Worm (Caenorhabditis elegans) whole organism, L2 larva: Measurements from ENCODE around the gene elks-1.

Experiments used
- F13H6.1 ChIP-seq: sonication (generic microtip); optimal IDR thresholded peaks from 2 replicates; lab custom pipeline; 2016; ENCODE audit warnings: missing genetic modification characterization, missing compliant biosample characterization
- R02D3.7 ChIP-seq: fragments of 150-350 bp; optimal IDR thresholded peaks from 2 replicates; lab custom pipeline; 2014; ENCODE audit warnings: missing biosample characterization, missing genetic modification characterization
- Y55F3AM.14 ChIP-seq: fragments of 200-800 bp; sonication (Bioruptor generic); optimal IDR thresholded peaks from 2 replicates; lab custom pipeline; 2018; ENCODE audit warnings: mild to moderate bottlenecking, missing genetic modification characterization, missing compliant biosample characterization
- aly-2 ChIP-seq: fragments of 150-350 bp; optimal IDR thresholded peaks from 2 replicates; lab custom pipeline; 2014; ENCODE audit warnings: missing biosample characterization, missing genetic modification characterization
- ama-1 ChIP-seq: fragments of 150-350 bp; optimal IDR thresholded peaks from 2 replicates; lab custom pipeline; 2018; ENCODE audit warnings: inconsistent platforms
- blmp-1 ChIP-seq: sonication (generic microtip); optimal IDR thresholded peaks from 2 replicates; lab custom pipeline; 2017; ENCODE audit warnings: missing genetic modification characterization, mild to moderate bottlenecking, missing compliant biosample characterization, antibody characterized with exemption, moderate library complexity; ENCODE audit not compliant: insufficient read depth
- ceh-16 ChIP-seq: fragments of 150-350 bp; optimal IDR thresholded peaks from 2 replicates; lab custom pipeline; 2014; ENCODE audit warnings: missing biosample characterization, missing genetic modification characterization
- ceh-82 ChIP-seq: fragments of 150-350 bp; optimal IDR thresholded peaks from 2 replicates; lab custom pipeline; 2014; ENCODE audit warnings: missing biosample characterization, missing genetic modification characterization
- dmd-4 ChIP-seq: sonication (generic microtip); optimal IDR thresholded peaks from 2 replicates; lab custom pipeline; 2017; ENCODE audit warnings: missing biosample characterization, missing genetic modification characterization
- egl-27 ChIP-seq: sonication (generic microtip); optimal IDR thresholded peaks from 3 replicates; lab custom pipeline; 2017; ENCODE audit warnings: missing biosample characterization, missing genetic modification reagents, missing genetic modification characterization
- elt-1 ChIP-seq: fragments of 150-350 bp; optimal IDR thresholded peaks from 2 replicates; lab custom pipeline; 2014; ENCODE audit warnings: missing biosample characterization, missing genetic modification characterization
- elt-3 ChIP-seq: sonication (generic microtip); optimal IDR thresholded peaks from 2 replicates; lab custom pipeline; 2017; ENCODE audit warnings: missing biosample characterization, missing genetic modification characterization
- gmeb-1 ChIP-seq: fragments of 150-350 bp; optimal IDR thresholded peaks from 2 replicates; lab custom pipeline; 2014; ENCODE audit warnings: missing biosample characterization, missing genetic modification characterization
- lin-11 ChIP-seq: fragments of 150-350 bp; sonication (generic microtip); optimal IDR thresholded peaks from 2 replicates; lab custom pipeline; 2014; ENCODE audit warnings: missing biosample characterization, missing genetic modification characterization, inconsistent platforms, mixed read lengths
- mab-5 ChIP-seq: fragments of 150-350 bp; optimal IDR thresholded peaks from 2 replicates; lab custom pipeline; 2014; ENCODE audit warnings: missing biosample characterization, missing genetic modification characterization
- mbf-1 ChIP-seq: sonication (generic microtip); optimal IDR thresholded peaks from 2 replicates; lab custom pipeline; 2017; ENCODE audit warnings: missing biosample characterization, missing genetic modification characterization
- mdl-1 ChIP-seq, 2 experiments: fragments of 150-350 bp in 1 of 2; sonication (generic microtip) in 1 of 2; optimal IDR thresholded peaks; 2 replicates each; lab custom pipeline; 2017; ENCODE audit warnings: missing biosample characterization in 2 of 2, missing genetic modification characterization in 2 of 2
- nhr-10 ChIP-seq: sonication (generic microtip); optimal IDR thresholded peaks from 2 replicates; lab custom pipeline; 2017; ENCODE audit warnings: missing biosample characterization, missing genetic modification characterization
- nhr-11 ChIP-seq: fragments of 150-350 bp; optimal IDR thresholded peaks from 2 replicates; lab custom pipeline; 2014; ENCODE audit warnings: missing biosample characterization, missing genetic modification characterization
- nhr-12 ChIP-seq: fragments of 150-350 bp; optimal IDR thresholded peaks from 2 replicates; lab custom pipeline; 2014; ENCODE audit warnings: missing biosample characterization, missing genetic modification characterization
- nhr-129 ChIP-seq: fragments of 150-350 bp; optimal IDR thresholded peaks from 2 replicates; lab custom pipeline; 2014; ENCODE audit warnings: missing biosample characterization, missing genetic modification characterization
- nhr-21 ChIP-seq: fragments of 150-350 bp; optimal IDR thresholded peaks from 2 replicates; lab custom pipeline; 2014; ENCODE audit warnings: missing biosample characterization, missing genetic modification characterization
- nhr-237 ChIP-seq: fragments of 150-350 bp; optimal IDR thresholded peaks from 2 replicates; lab custom pipeline; 2014; ENCODE audit warnings: missing biosample characterization, missing genetic modification characterization
- nhr-77 ChIP-seq: fragments of 150-350 bp; optimal IDR thresholded peaks from 2 replicates; lab custom pipeline; 2014; ENCODE audit warnings: missing biosample characterization, missing genetic modification characterization
- peb-1 ChIP-seq: fragments of 150-350 bp; optimal IDR thresholded peaks from 2 replicates; lab custom pipeline; 2014; ENCODE audit warnings: missing biosample characterization, missing genetic modification characterization
- skn-1 ChIP-seq: sonication (generic microtip); optimal IDR thresholded peaks from 2 replicates; lab custom pipeline; 2017; ENCODE audit warnings: missing biosample characterization, missing genetic modification characterization
- sma-9 ChIP-seq, 2 experiments: fragments of 150-350 bp in 1 of 2; sonication (generic microtip) in 1 of 2; optimal IDR thresholded peaks; 2 replicates each; lab custom pipeline; 2014 to 2016; ENCODE audit warnings: missing genetic modification characterization in 2 of 2, mild to moderate bottlenecking in 1 of 2, missing biosample characterization in 1 of 2, missing compliant biosample characterization in 1 of 2, missing genetic modification reagents in 1 of 2, moderate library complexity in 1 of 2
- snpc-4 ChIP-seq: fragments of 150-350 bp; optimal IDR thresholded peaks from 2 replicates; lab custom pipeline; 2014; ENCODE audit warnings: missing biosample characterization, missing genetic modification characterization
- unc-55 ChIP-seq: fragments of 150-350 bp; sonication (generic microtip); optimal IDR thresholded peaks from 3 replicates; lab custom pipeline; 2014; ENCODE audit warnings: missing biosample characterization, missing genetic modification reagents, missing genetic modification characterization
- unc-62 ChIP-seq: fragments of 150-350 bp; optimal IDR thresholded peaks from 2 replicates; lab custom pipeline; 2014; ENCODE audit warnings: missing biosample characterization, missing genetic modification reagents, missing genetic modification characterization
- zag-1 ChIP-seq: fragments of 150-350 bp; optimal IDR thresholded peaks from 2 replicates; lab custom pipeline; 2014; ENCODE audit warnings: missing biosample characterization, missing genetic modification characterization
- ztf-1 ChIP-seq: fragments of 200-800 bp; sonication (Bioruptor generic); conservative IDR thresholded peaks from 2 replicates; pipeline ENCODE4 v1.3.6; 2022; ENCODE audit warnings: missing genetic modification characterization, missing compliant biosample characterization
- ztf-4 ChIP-seq: fragments of 150-350 bp; optimal IDR thresholded peaks from 2 replicates; lab custom pipeline; 2014; ENCODE audit warnings: missing biosample characterization, missing genetic modification characterization

elks-1 gene

DNA sequence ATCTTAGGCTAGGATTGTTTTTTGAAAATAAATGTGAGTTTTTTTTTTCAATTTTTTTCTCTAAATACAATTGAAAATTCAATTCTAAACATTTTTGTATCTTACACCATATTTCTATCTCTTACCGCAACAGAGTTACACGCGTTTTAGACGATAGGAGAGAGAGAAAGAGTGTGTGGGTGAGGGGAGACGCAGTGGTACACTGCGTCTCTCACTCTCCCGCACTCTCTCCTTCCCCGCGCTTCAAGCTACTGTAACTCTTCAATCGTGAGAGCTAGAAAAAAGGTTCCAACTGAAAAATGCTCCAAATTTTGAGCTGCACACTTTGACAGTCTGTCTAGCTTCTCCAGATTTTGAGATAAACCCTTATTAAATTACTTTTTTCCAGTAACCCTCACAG is 14.0 kb upstream of the elks-1 start:
- TF ChIP-seq egl-27 (tag; lab: Kevin White, UChicago) (no peak), lin-11 (tag; lab: Kevin White, UChicago) (no peak), Y55F3AM.14 (GFP tag; lab: Kevin White, UChicago) (no peak), mdl-1 (tag; optimal IDR thresholded peaks at IDR 0.05; lab: Kevin White, UChicago) (no peak), ceh-82 (tag; lab: Kevin White, UChicago) (no peak)

DNA sequence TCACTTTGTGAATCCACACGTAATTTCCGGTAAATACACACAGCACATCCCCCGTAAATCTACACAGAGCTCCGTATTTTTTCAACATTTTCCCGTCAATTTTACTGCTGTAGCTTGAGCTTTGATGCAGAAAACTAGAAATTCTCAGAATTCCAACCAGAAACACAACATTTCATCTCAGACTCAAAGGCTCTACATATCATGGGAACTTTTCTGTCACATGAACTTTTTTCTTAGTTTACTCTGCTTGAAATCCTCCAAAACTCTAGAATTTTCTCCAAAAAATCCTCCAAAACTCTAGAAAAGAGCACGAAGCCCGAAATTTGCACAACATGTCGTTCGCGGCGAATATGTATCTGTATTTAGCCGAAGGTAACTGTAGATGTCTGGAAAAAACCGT is 13.4 kb upstream of the elks-1 start, which contains the start of gene Y55H10A.2:
Y55H10A.2 (plus strand) TSS at position 301 of the 400 bp plus-strand sequence.
- no peak for TF ChIP-seq Y55F3AM.14 (GFP tag; lab: Kevin White, UChicago)
- TF ChIP-seq sma-9 (GFP tag; optimal IDR thresholded peaks at IDR 0.05; lab: Kevin White, UChicago), result no peak
- no peak for TF ChIP-seq sma-9 (tag; optimal IDR thresholded peaks at IDR 0.05; lab: Kevin White, UChicago)
- no peak for TF ChIP-seq skn-1 (tag; lab: Kevin White, UChicago)
- no peak for TF ChIP-seq elt-1
- TF ChIP-seq peb-1 (tag; lab: Kevin White, UChicago), result no peak
- no peak for TF ChIP-seq ztf-1 (GFP tag; lab: Robert Waterston, UW)
- no peak for TF ChIP-seq nhr-12 (tag; lab: Kevin White, UChicago)
- no peak for TF ChIP-seq lin-11 (tag; lab: Kevin White, UChicago)
- no peak for TF ChIP-seq unc-62
- TF ChIP-seq gmeb-1 (tag; lab: Kevin White, UChicago), result no peak
- no peak for TF ChIP-seq aly-2 (tag; lab: Kevin White, UChicago)

- no peak for TF ChIP-seq F13H6.1
- TF ChIP-seq lin-11 (tag; lab: Kevin White, UChicago), result no peak
- no peak for TF ChIP-seq elt-3 (tag; lab: Kevin White, UChicago)
- TF ChIP-seq nhr-129 (tag; lab: Kevin White, UChicago), result no peak
- TF ChIP-seq aly-2 (tag; lab: Kevin White, UChicago), result no peak
- TF ChIP-seq nhr-11 (tag; lab: Kevin White, UChicago), result no peak
- TF ChIP-seq snpc-4 (tag; lab: Kevin White, UChicago), result no peak
Measured at ce11 chrIV:3354757-3355156, 4.9 kb upstream of the elks-1 start, which contains the start of gene F42A6.1. Gene F42A6.1, plus strand, starts transcription at chrIV:3355057.

ce11 chrIV:3352019-3352418 is 2.2 kb upstream of the elks-1 start:
- no peak for TF ChIP-seq unc-55 (GFP tag; lab: Kevin White, UChicago)
- no peak for TF ChIP-seq nhr-237 (tag; lab: Kevin White, UChicago)
- peak; percentile 58 for TF ChIP-seq blmp-1 (tag; lab: Kevin White, UChicago)
- TF ChIP-seq nhr-12 (tag; lab: Kevin White, UChicago), result no peak

ce11 chrIV:3348334-3348733 is 1.5 kb downstream of the elks-1 start:
- no peak for TF ChIP-seq ztf-4 (tag; lab: Kevin White, UChicago)
- no peak for TF ChIP-seq blmp-1 (tag; lab: Kevin White, UChicago)
- no peak for TF ChIP-seq aly-2 (tag; lab: Kevin White, UChicago)
- no peak for TF ChIP-seq ceh-16 (tag; lab: Kevin White, UChicago)
- TF ChIP-seq nhr-10 (tag; lab: Kevin White, UChicago), result no peak
- TF ChIP-seq R02D3.7 (tag; lab: Kevin White, UChicago), result no peak
- no peak for TF ChIP-seq sma-9 (GFP tag; optimal IDR thresholded peaks at IDR 0.05; lab: Kevin White, UChicago)
- no peak for TF ChIP-seq sma-9 (tag; optimal IDR thresholded peaks at IDR 0.05; lab: Kevin White, UChicago)
- no peak for TF ChIP-seq unc-62
- TF ChIP-seq ceh-82 (tag; lab: Kevin White, UChicago), result no peak
- TF ChIP-seq peb-1 (tag; lab: Kevin White, UChicago), result no peak
- TF ChIP-seq gmeb-1 (tag; lab: Kevin White, UChicago), result no peak
- no peak for TF ChIP-seq unc-55 (GFP tag; lab: Kevin White, UChicago)
- TF ChIP-seq mbf-1 (tag; lab: Kevin White, UChicago), result no peak
- TF ChIP-seq ama-1 (lab: Kevin White, UChicago), result no peak

DNA sequence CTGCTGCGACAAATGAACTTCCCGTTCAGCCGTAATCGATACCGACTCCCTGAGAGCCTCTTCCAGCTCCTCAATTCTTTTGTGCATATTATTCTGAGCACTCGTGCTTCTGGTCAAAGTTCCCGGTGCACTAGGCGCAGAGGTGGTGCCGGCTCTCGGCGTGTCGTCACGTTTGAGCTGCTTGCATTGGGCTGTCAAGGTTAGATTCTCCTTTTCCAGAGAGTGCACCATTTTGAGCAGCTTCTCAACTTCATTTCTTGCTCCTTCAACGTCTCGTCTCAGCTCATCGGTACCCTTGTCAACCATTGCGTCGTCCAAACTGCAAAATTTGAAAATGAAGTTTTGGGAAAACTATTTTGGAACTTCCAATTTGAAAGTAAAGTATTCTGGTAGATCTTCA is 4.3 kb downstream of the elks-1 start:
- TF ChIP-seq unc-62, result no peak
- no peak for TF ChIP-seq mab-5 (tag; lab: Kevin White, UChicago)
- TF ChIP-seq nhr-129 (tag; lab: Kevin White, UChicago), result no peak
- TF ChIP-seq nhr-77 (tag; lab: Kevin White, UChicago), result no peak
- TF ChIP-seq mdl-1 (tag; optimal IDR thresholded peaks at IDR 0.05; lab: Kevin White, UChicago), result no peak
- no peak for TF ChIP-seq dmd-4 (tag; lab: Kevin White, UChicago)
- TF ChIP-seq mbf-1 (tag; lab: Kevin White, UChicago), result no peak
- no peak for TF ChIP-seq zag-1 (tag; lab: Kevin White, UChicago)
- no peak for TF ChIP-seq nhr-21 (tag; lab: Kevin White, UChicago)
- TF ChIP-seq, all 48 proteins: peak for 0
